Worm (Caenorhabditis elegans): ENCODE measurements around the gene nhr-161.

nhr-161 gene

ce11 chrV:7005964-7006363 lies 23.3 kb upstream of the nhr-161 start, which contains the start of gene spig-10:
Gene spig-10 (plus strand): TSS chrV:7006264.
- no peak for TF ChIP-seq lin-39 (tag; optimal IDR thresholded peaks at IDR 0.05)

ce11 chrV:7003850-7004249 lies 21.1 kb upstream of the nhr-161 start, which contains the start of gene srab-4:
Gene srab-4 (plus strand): TSS chrV:7004150.
- TF ChIP-seq nhr-67 (tag; optimal IDR thresholded peaks at IDR 0.05) (no peak), nhr-28 (tag; optimal IDR thresholded peaks at IDR 0.05) (no peak), nhr-76 (tag; optimal IDR thresholded peaks at IDR 0.05) (no peak), nhr-25 (tag; optimal IDR thresholded peaks at IDR 0.05) (no peak), nfya-1 (tag; optimal IDR thresholded peaks at IDR 0.05; ENCODE audit: insufficient read depth) (no peak), tbx-2 (tag; optimal IDR thresholded peaks at IDR 0.05) (no peak), ceh-28 (tag; optimal IDR thresholded peaks at IDR 0.05) (no peak), unc-62 (GFP tag; optimal IDR thresholded peaks at IDR 0.05) (no peak)

- no peak for TF ChIP-seq pha-4 (tag; optimal IDR thresholded peaks at IDR 0.05)
- peak; percentile 40 for TF ChIP-seq elt-2 (tag; optimal IDR thresholded peaks at IDR 0.05)
These were observed 18.0 kb upstream of the nhr-161 start for ce11 chrV:7000734-7001133.

- peak; percentile 57 for TF ChIP-seq nhr-76 (tag; optimal IDR thresholded peaks at IDR 0.05)
- no peak for TF ChIP-seq ztf-4 (tag; optimal IDR thresholded peaks at IDR 0.05)
- peak; percentile 14 for TF ChIP-seq nfya-1 (tag; optimal IDR thresholded peaks at IDR 0.05; ENCODE audit: insufficient read depth)
- peak; percentile 56 for TF ChIP-seq pqm-1 (tag; optimal IDR thresholded peaks at IDR 0.05)
- peak; percentile 66 for TF ChIP-seq elt-2 (tag; optimal IDR thresholded peaks at IDR 0.05)
- TF ChIP-seq pha-4 (tag; optimal IDR thresholded peaks at IDR 0.05), result peak; percentile 84
- peak; percentile 5 for TF ChIP-seq nhr-43 (tag; optimal IDR thresholded peaks at IDR 0.05; ENCODE audit: poor library complexity, severe bottlenecking)
- no peak for TF ChIP-seq zag-1 (tag; optimal IDR thresholded peaks at IDR 0.05)
- peak; percentile 16 for TF ChIP-seq nhr-25 (tag; optimal IDR thresholded peaks at IDR 0.05)
These were observed 15.7 kb upstream of the nhr-161 start, which contains the start of gene nhr-42 for ce11 chrV:6998303-6998884. Gene nhr-42 (plus strand): TSS chrV:6998819.

- TF ChIP-seq nhr-23 (tag; optimal IDR thresholded peaks at IDR 0.05), result no peak
- peak; percentile 33 for TF ChIP-seq pqm-1 (tag; optimal IDR thresholded peaks at IDR 0.05)
- TF ChIP-seq elt-2 (tag; optimal IDR thresholded peaks at IDR 0.05), result peak; percentile 70
These were observed 14.4 kb upstream of the nhr-161 start, which contains the start of gene nhr-107 for ce11 chrV:6997041-6997552. Gene nhr-107 (minus strand): TSS chrV:6997091.

ce11 chrV:6993999-6994398 lies 11.3 kb upstream of the nhr-161 start:
- TF ChIP-seq elt-2 (tag; optimal IDR thresholded peaks at IDR 0.05), result peak; percentile 78
- TF ChIP-seq ceh-28 (tag; optimal IDR thresholded peaks at IDR 0.05), result no peak
- no peak for TF ChIP-seq ama-1 (optimal IDR thresholded peaks at IDR 0.05)
- no peak for TF ChIP-seq lin-15B (tag; optimal IDR thresholded peaks at IDR 0.05)
- TF ChIP-seq egl-5 (tag; optimal IDR thresholded peaks at IDR 0.05), result no peak
- peak; percentile 74 for TF ChIP-seq nhr-25 (tag; optimal IDR thresholded peaks at IDR 0.05)
- TF ChIP-seq mdl-1 (tag; optimal IDR thresholded peaks at IDR 0.05), result no peak
- TF ChIP-seq jun-1 (tag; optimal IDR thresholded peaks at IDR 0.05), result peak; percentile 59
- peak; percentile 89 for TF ChIP-seq pqm-1 (tag; optimal IDR thresholded peaks at IDR 0.05)
- peak; percentile 13 for TF ChIP-seq nfya-1 (tag; optimal IDR thresholded peaks at IDR 0.05; ENCODE audit: insufficient read depth)
- TF ChIP-seq pha-4 (tag; optimal IDR thresholded peaks at IDR 0.05), result peak; percentile 37
- no peak for TF ChIP-seq unc-39 (tag; optimal IDR thresholded peaks at IDR 0.05)
- no peak for TF ChIP-seq lsy-12 (tag; optimal IDR thresholded peaks at IDR 0.05)
- peak; percentile 75 for TF ChIP-seq nhr-43 (tag; optimal IDR thresholded peaks at IDR 0.05; ENCODE audit: poor library complexity, severe bottlenecking)
- TF ChIP-seq nhr-76 (tag; optimal IDR thresholded peaks at IDR 0.05), result peak; percentile 82
- peak; percentile 43 for TF ChIP-seq nhr-23 (tag; optimal IDR thresholded peaks at IDR 0.05)
- TF ChIP-seq egl-27 (tag; optimal IDR thresholded peaks at IDR 0.05), result peak; percentile 86
- TF ChIP-seq ceh-82 (tag; optimal IDR thresholded peaks at IDR 0.05), result no peak
- no peak for TF ChIP-seq fos-1 (tag; optimal IDR thresholded peaks at IDR 0.05)
- TF ChIP-seq unc-62 (GFP tag; optimal IDR thresholded peaks at IDR 0.05), result no peak

- TF ChIP-seq nhr-43 (tag; optimal IDR thresholded peaks at IDR 0.05; ENCODE audit: poor library complexity, severe bottlenecking) (no peak), elt-1 (tag; optimal IDR thresholded peaks at IDR 0.05) (no peak), ceh-82 (tag; optimal IDR thresholded peaks at IDR 0.05) (no peak)
These were observed 9.1 kb upstream of the nhr-161 start, which contains the start of gene nhr-162 for ce11 chrV:6991771-6992170. Gene nhr-162 (minus strand): TSS chrV:6991871.
